Worm (Caenorhabditis elegans): ENCODE data around the gene C55A6.7.

- no peak for TF ChIP-seq fkh-10 (GFP tag; optimal IDR thresholded peaks at IDR 0.05)
- TF ChIP-seq mep-1 (tag; optimal IDR thresholded peaks at IDR 0.05), result no peak
- no peak for TF ChIP-seq fos-1 (tag; optimal IDR thresholded peaks at IDR 0.05)
- TF ChIP-seq Y5F2A.4 (GFP tag; optimal IDR thresholded peaks at IDR 0.05), result no peak
- TF ChIP-seq lir-3 (tag; optimal IDR thresholded peaks at IDR 0.05), result no peak
- no peak for TF ChIP-seq pqm-1 (tag; optimal IDR thresholded peaks at IDR 0.05)
- TF ChIP-seq mxl-2 (GFP tag; conservative IDR thresholded peaks at IDR 0.05), result no peak
- TF ChIP-seq ces-1 (GFP tag; optimal IDR thresholded peaks at IDR 0.05), result no peak
- no peak for TF ChIP-seq ceh-32 (tag; optimal IDR thresholded peaks at IDR 0.05; ENCODE audit: poor library complexity)
- no peak for TF ChIP-seq snpc-1.2 (GFP tag; IDR thresholded peaks at IDR 0.05)
- TF ChIP-seq cey-2 (tag; optimal IDR thresholded peaks at IDR 0.05; ENCODE audit: borderline replicate concordance, insufficient read depth), result no peak
- no peak for TF ChIP-seq unc-62 (GFP tag; optimal IDR thresholded peaks at IDR 0.05 in 1 of 2)
- TF ChIP-seq unc-62 (tag; optimal IDR thresholded peaks at IDR 0.05), result no peak
Measured at ce11 chrV:11492456-11492855, 27.9 kb downstream of the C55A6.7 start, which contains the start of gene T11F9.21.
